Worm (Caenorhabditis elegans) whole organism, mixed stage, embryonic: ENCODE measurements around the gene sdz-24.

Experiments
- M03D4.4 ChIP-seq: sonication (generic microtip); optimal IDR thresholded peaks from 2 replicates; lab custom pipeline; 2017; ENCODE audit warnings: mild to moderate bottlenecking, missing genetic modification characterization, missing compliant biosample characterization
- bed-3 ChIP-seq: fragments of 200-800 bp; sonication (Bioruptor generic); optimal IDR thresholded peaks from 3 replicates; lab custom pipeline; 2018; ENCODE audit warnings: mild to moderate bottlenecking, missing genetic modification characterization, moderate library complexity, missing compliant biosample characterization
- blmp-1 ChIP-seq: fragments of 150-350 bp; optimal IDR thresholded peaks from 2 replicates; lab custom pipeline; 2014; ENCODE audit warnings: missing biosample characterization, missing genetic modification characterization
- ceh-39 ChIP-seq: fragments of 150-350 bp; optimal IDR thresholded peaks from 2 replicates; lab custom pipeline; 2014; ENCODE audit warnings: missing biosample characterization, missing genetic modification characterization
- ceh-43 ChIP-seq: fragments of 200-800 bp; sonication (Bioruptor generic); optimal IDR thresholded peaks from 2 replicates; lab custom pipeline; 2018; ENCODE audit warnings: mild to moderate bottlenecking, missing genetic modification characterization, moderate library complexity, missing compliant biosample characterization
- ceh-83 ChIP-seq: fragments of 200-800 bp; sonication (Bioruptor generic); optimal IDR thresholded peaks from 2 replicates; lab custom pipeline; 2018; ENCODE audit warnings: mild to moderate bottlenecking, missing genetic modification characterization, missing compliant biosample characterization
- cnd-1 ChIP-seq: fragments of 200-800 bp; sonication (Bioruptor generic); optimal IDR thresholded peaks from 2 replicates; lab custom pipeline; 2018; ENCODE audit warnings: mild to moderate bottlenecking, missing genetic modification characterization, missing compliant biosample characterization
- drap-1 ChIP-seq: fragments of 200-800 bp; sonication (Bioruptor generic); optimal IDR thresholded peaks from 3 replicates; lab custom pipeline; 2018; ENCODE audit warnings: mild to moderate bottlenecking, missing genetic modification characterization, missing compliant biosample characterization
- elt-3 ChIP-seq: fragments of 150-350 bp; optimal IDR thresholded peaks from 2 replicates; lab custom pipeline; 2014; ENCODE audit warnings: missing biosample characterization, missing genetic modification characterization
- flh-1 ChIP-seq: fragments of 200-800 bp; sonication (Bioruptor generic); optimal IDR thresholded peaks from 2 replicates; lab custom pipeline; 2018; ENCODE audit warnings: mild to moderate bottlenecking, missing genetic modification characterization, moderate library complexity, missing compliant biosample characterization
- hlh-1 ChIP-seq: fragments of 150-350 bp; optimal IDR thresholded peaks from 2 replicates; lab custom pipeline; 2014; ENCODE audit warnings: missing biosample characterization, missing genetic modification reagents, missing genetic modification characterization
- lin-13 ChIP-seq: fragments of 150-350 bp; optimal IDR thresholded peaks from 2 replicates; lab custom pipeline; 2014; ENCODE audit warnings: missing biosample characterization, missing genetic modification characterization
- lin-32 ChIP-seq: fragments of 200-800 bp; sonication (Bioruptor generic); optimal IDR thresholded peaks from 2 replicates; lab custom pipeline; 2018; ENCODE audit warnings: mild to moderate bottlenecking, missing genetic modification characterization, missing compliant biosample characterization
- mab-5 ChIP-seq: fragments of 150-350 bp; optimal IDR thresholded peaks from 2 replicates; lab custom pipeline; 2014; ENCODE audit warnings: missing biosample characterization, missing genetic modification characterization
- mep-1 ChIP-seq: fragments of 150-350 bp; optimal IDR thresholded peaks from 2 replicates; lab custom pipeline; 2017; ENCODE audit warnings: missing biosample characterization, missing genetic modification reagents, missing genetic modification characterization, inconsistent platforms
- mls-2 ChIP-seq: sonication (generic microtip); optimal IDR thresholded peaks from 2 replicates; lab custom pipeline; 2016; ENCODE audit warnings: mild to moderate bottlenecking, missing genetic modification characterization, moderate library complexity, missing compliant biosample characterization
- nhr-12 ChIP-seq: fragments of 150-350 bp; optimal IDR thresholded peaks from 2 replicates; lab custom pipeline; 2014; ENCODE audit warnings: missing biosample characterization, missing genetic modification characterization
- nhr-2 ChIP-seq: fragments of 150-350 bp; optimal IDR thresholded peaks from 2 replicates; lab custom pipeline; 2014; ENCODE audit warnings: missing biosample characterization, missing genetic modification characterization
- nhr-237 ChIP-seq: fragments of 150-350 bp; optimal IDR thresholded peaks from 2 replicates; lab custom pipeline; 2014; ENCODE audit warnings: missing biosample characterization, missing genetic modification characterization
- nhr-28 ChIP-seq: fragments of 150-350 bp; optimal IDR thresholded peaks from 2 replicates; lab custom pipeline; 2014; ENCODE audit warnings: missing biosample characterization, missing genetic modification characterization
- nhr-76 ChIP-seq: sonication (generic microtip); optimal IDR thresholded peaks from 2 replicates; lab custom pipeline; 2017; ENCODE audit warnings: missing biosample characterization, missing genetic modification characterization
- pha-4 ChIP-seq: fragments of 150-350 bp; optimal IDR thresholded peaks from 2 replicates; lab custom pipeline; 2018; ENCODE audit warnings: missing biosample characterization, missing genetic modification reagents, missing genetic modification characterization
- sem-2 ChIP-seq: fragments of 200-800 bp; sonication (Bioruptor generic); optimal IDR thresholded peaks from 2 replicates; lab custom pipeline; 2018; ENCODE audit warnings: mild to moderate bottlenecking, missing genetic modification characterization, missing compliant biosample characterization
- snpc-4 ChIP-seq: fragments of 150-350 bp; optimal IDR thresholded peaks from 2 replicates; lab custom pipeline; 2014; ENCODE audit warnings: missing biosample characterization, missing genetic modification characterization
- sptf-1 ChIP-seq: sonication (generic microtip); optimal IDR thresholded peaks from 2 replicates; lab custom pipeline; 2017; ENCODE audit warnings: mild to moderate bottlenecking, missing genetic modification characterization, moderate library complexity, missing compliant biosample characterization
- tbx-8 ChIP-seq: fragments of 200-800 bp; sonication (Bioruptor generic); optimal IDR thresholded peaks from 2 replicates; lab custom pipeline; 2018; ENCODE audit warnings: mild to moderate bottlenecking, missing genetic modification characterization, moderate library complexity, missing compliant biosample characterization
- unc-120 ChIP-seq: sonication (generic microtip); optimal IDR thresholded peaks from 2 replicates; lab custom pipeline; 2017; ENCODE audit warnings: missing genetic modification characterization, missing compliant biosample characterization; ENCODE audit not compliant: poor library complexity, severe bottlenecking
- unc-39 ChIP-seq: fragments of 150-350 bp; optimal IDR thresholded peaks from 2 replicates; lab custom pipeline; 2014; ENCODE audit warnings: missing biosample characterization, missing genetic modification characterization
- unc-62 ChIP-seq: fragments of 150-350 bp; optimal IDR thresholded peaks from 2 replicates; lab custom pipeline; 2014; ENCODE audit warnings: missing biosample characterization, missing genetic modification reagents, missing genetic modification characterization
- zip-8 ChIP-seq: fragments of 150-350 bp; optimal IDR thresholded peaks from 2 replicates; lab custom pipeline; 2014; ENCODE audit warnings: missing biosample characterization, missing genetic modification characterization
- ztf-11 ChIP-seq: fragments of 150-350 bp; optimal IDR thresholded peaks from 2 replicates; lab custom pipeline; 2014; ENCODE audit warnings: missing biosample characterization, missing genetic modification characterization

Gene sdz-24

DNA sequence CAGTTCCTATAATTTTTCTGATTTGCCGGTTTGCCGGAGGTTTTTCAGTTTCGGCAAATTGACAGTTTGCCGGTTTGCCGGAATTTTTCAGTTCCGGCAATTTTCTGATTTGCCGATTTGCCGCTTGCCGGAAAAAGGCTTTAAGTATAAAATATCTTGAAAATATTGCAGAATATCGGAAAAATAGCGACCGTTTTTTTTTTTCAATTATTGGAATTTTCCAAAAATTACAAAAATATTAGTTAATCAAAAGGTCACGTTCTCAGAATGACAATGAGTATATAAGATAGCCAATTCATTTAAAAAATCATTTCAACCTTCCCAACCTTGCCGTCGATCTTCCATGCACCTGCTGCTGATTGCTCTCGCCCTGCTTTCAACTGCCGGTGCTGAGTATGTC, 23.9 kb downstream of the sdz-24 start, which contains the start of gene T02H6.7:
T02H6.7 (plus strand) TSS at position 301 of the 400 bp plus-strand sequence.
- TF ChIP-seq mab-5 (no peak), nhr-2 (tag; lab: Kevin White, UChicago) (no peak), flh-1 (no peak), nhr-237 (no peak), elt-3 (no peak), lin-13 (tag; lab: Kevin White, UChicago) (no peak), M03D4.4 (tag; lab: Kevin White, UChicago) (no peak), nhr-12 (tag; lab: Kevin White, UChicago) (no peak), sptf-1 (tag; lab: Kevin White, UChicago) (no peak), tbx-8 (GFP tag; lab: Kevin White, UChicago) (no peak), cnd-1 (tag; lab: Kevin White, UChicago) (no peak), unc-39 (tag; lab: Kevin White, UChicago) (no peak), mep-1 (no peak), blmp-1 (no peak), ceh-83 (no peak), mls-2 (tag; lab: Kevin White, UChicago) (no peak), unc-120 (tag; lab: Kevin White, UChicago) (no peak), ceh-39 (tag; lab: Kevin White, UChicago) (no peak)
- TF ChIP-seq, all 35 proteins: peak for 0

ce11 chrII:683467-683866, 25.0 kb downstream of the sdz-24 start, which contains the start of gene T02H6.6:
T02H6.6 (plus strand) TSS chrII:683767.
- TF ChIP-seq mab-5 (no peak), unc-39 (tag; lab: Kevin White, UChicago) (no peak), mep-1 (no peak), unc-120 (tag; lab: Kevin White, UChicago) (no peak), ztf-11 (no peak), drap-1 (GFP tag; lab: Kevin White, UChicago) (no peak), hlh-1 (peak; percentile 63), bed-3 (GFP tag; lab: Kevin White, UChicago) (no peak), tbx-8 (GFP tag; lab: Kevin White, UChicago) (no peak)

DNA sequence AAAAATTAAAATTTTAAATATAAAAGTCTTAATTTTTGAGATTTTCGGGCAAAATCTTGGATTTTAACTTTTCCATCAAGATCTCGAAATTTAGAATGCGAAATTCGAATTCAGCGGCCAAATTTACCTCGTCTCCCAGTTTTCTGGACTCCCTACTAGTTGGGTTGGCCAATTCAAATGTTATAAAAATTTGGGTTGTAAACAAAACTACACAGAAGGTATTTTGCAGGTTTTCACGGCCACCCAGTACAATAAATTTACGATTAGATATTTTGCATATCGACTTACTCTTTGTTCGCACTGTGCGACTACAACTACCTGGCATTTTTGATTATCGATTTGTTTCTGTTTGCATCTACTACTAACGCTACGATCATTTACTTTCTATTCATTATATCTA, 26.3 kb downstream of the sdz-24 start, which contains the start of gene T02H6.5:
T02H6.5 (plus strand) TSS at position 301 of the 400 bp plus-strand sequence.
- TF ChIP-seq ztf-11 (no peak), drap-1 (GFP tag; lab: Kevin White, UChicago) (no peak), zip-8 (tag; lab: Kevin White, UChicago) (no peak), sem-2 (no peak), unc-120 (tag; lab: Kevin White, UChicago) (no peak), ceh-83 (no peak), M03D4.4 (tag; lab: Kevin White, UChicago) (no peak), pha-4 (no peak), nhr-12 (tag; lab: Kevin White, UChicago) (no peak), mab-5 (no peak), lin-13 (tag; lab: Kevin White, UChicago) (no peak), ceh-39 (tag; lab: Kevin White, UChicago) (no peak), unc-62 (GFP tag; lab: Kevin White, UChicago) (no peak)

DNA sequence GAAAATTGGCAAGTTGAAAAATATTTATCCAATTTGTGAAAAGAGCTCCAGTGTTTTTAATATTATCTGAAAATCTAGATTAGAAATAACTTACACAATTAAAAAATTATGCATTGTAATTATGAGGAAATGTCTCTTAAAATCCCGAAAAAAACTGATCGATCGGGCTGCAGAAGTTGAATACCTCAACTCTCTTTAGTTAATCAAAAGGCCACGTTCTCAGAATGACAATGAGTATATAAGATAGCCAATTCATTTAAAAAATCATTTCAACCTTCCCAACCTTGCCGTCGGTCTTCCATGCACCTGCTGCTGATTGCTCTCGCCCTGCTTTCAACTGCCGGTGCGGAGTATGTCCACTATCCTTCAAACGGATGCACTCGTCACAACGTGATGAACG, 31.3 kb downstream of the sdz-24 start, which contains the start of gene T02H6.4:
T02H6.4 (plus strand) TSS at position 301 of the 400 bp plus-strand sequence.
- TF ChIP-seq nhr-12 (tag; lab: Kevin White, UChicago) (no peak), mep-1 (no peak), tbx-8 (GFP tag; lab: Kevin White, UChicago) (no peak), cnd-1 (tag; lab: Kevin White, UChicago) (no peak), unc-39 (tag; lab: Kevin White, UChicago) (no peak), bed-3 (GFP tag; lab: Kevin White, UChicago) (no peak), snpc-4 (tag; lab: Kevin White, UChicago) (no peak), lin-32 (GFP tag; lab: Kevin White, UChicago) (no peak), flh-1 (no peak), pha-4 (no peak), sem-2 (no peak), ceh-83 (no peak), ztf-11 (no peak), drap-1 (GFP tag; lab: Kevin White, UChicago) (no peak), nhr-76 (tag; lab: Kevin White, UChicago) (no peak)

- TF ChIP-seq mab-5: no peak
- no peak for TF ChIP-seq pha-4
- no peak for TF ChIP-seq tbx-8 (GFP tag; lab: Kevin White, UChicago)
- TF ChIP-seq elt-3: no peak
- no peak for TF ChIP-seq snpc-4 (tag; lab: Kevin White, UChicago)
- no peak for TF ChIP-seq ceh-43 (GFP tag; lab: Kevin White, UChicago)
- TF ChIP-seq bed-3 (GFP tag; lab: Kevin White, UChicago): no peak
- no peak for TF ChIP-seq M03D4.4 (tag; lab: Kevin White, UChicago)
- TF ChIP-seq nhr-237: no peak
- no peak for TF ChIP-seq nhr-12 (tag; lab: Kevin White, UChicago)
- no peak for TF ChIP-seq unc-62 (GFP tag; lab: Kevin White, UChicago)
- TF ChIP-seq hlh-1: no peak
- no peak for TF ChIP-seq flh-1
- no peak for TF ChIP-seq lin-32 (GFP tag; lab: Kevin White, UChicago)
- no peak for TF ChIP-seq ceh-83
- TF ChIP-seq drap-1 (GFP tag; lab: Kevin White, UChicago): no peak
- no peak for TF ChIP-seq ceh-39 (tag; lab: Kevin White, UChicago)
- no peak for TF ChIP-seq nhr-28 (tag; lab: Kevin White, UChicago)
- no peak for TF ChIP-seq unc-120 (tag; lab: Kevin White, UChicago)
- TF ChIP-seq zip-8 (tag; lab: Kevin White, UChicago): no peak
Observed at ce11 chrII:691550-691949, 33.1 kb downstream of the sdz-24 start, which contains the start of gene T02H6.3. T02H6.3 (plus strand) TSS chrII:691850.
